Fruit fly (Drosophila melanogaster) whole organism, pupa: ENCODE data around the gene CycA.

Experiments
- CG13204 ChIP-seq: fragments of 200-800 bp; sonication (Bioruptor generic); optimal IDR thresholded peaks from 2 replicates; lab custom pipeline; 2018; ENCODE audit warnings: missing biosample characterization, mild to moderate bottlenecking, missing genetic modification characterization, moderate library complexity
- CG17806 ChIP-seq: fragments of 200-800 bp; sonication (Bioruptor generic); optimal IDR thresholded peaks from 2 replicates; lab custom pipeline; 2018; ENCODE audit warnings: missing biosample characterization, mild to moderate bottlenecking, missing genetic modification characterization, moderate library complexity

DNA sequence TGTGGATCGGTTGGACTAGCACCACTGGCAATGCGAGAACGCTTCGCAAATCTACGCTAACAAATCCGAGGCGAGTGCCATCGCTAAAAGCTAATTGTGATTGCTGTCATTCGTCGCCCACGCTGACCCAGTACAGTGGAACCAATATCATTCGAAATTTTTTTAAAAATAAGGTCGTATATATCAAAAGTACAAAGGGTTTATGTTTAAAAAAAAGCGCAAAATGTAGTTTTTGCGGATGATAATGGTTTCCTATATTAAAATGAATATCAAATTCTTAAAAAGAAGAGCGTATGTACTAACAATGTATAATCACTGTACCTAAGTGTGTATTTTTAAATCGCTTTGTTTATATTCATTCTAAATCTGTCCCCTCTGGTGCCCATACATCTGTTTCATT is 48.1 kb downstream of the CycA start:
- no peak for TF ChIP-seq CG13204 (GFP tag; lab: Kevin White, UChicago)
- no peak for TF ChIP-seq CG17806 (tag; lab: Kevin White, UChicago)
